Worm (Caenorhabditis elegans) whole organism, L1 larva: ENCODE data around the gene dlst-1.

ENCODE experiments used
- C04F5.9 ChIP-seq: sonication (generic microtip); optimal IDR thresholded peaks from 2 replicates; lab custom pipeline; 2016; ENCODE audit warnings: missing genetic modification characterization, missing compliant biosample characterization
- F16B12.6 ChIP-seq: fragments of 150-350 bp; optimal IDR thresholded peaks from 2 replicates; lab custom pipeline; 2014; ENCODE audit warnings: missing biosample characterization, missing genetic modification characterization
- Y116A8C.19 ChIP-seq: sonication (generic microtip); optimal IDR thresholded peaks from 2 replicates; lab custom pipeline; 2016; ENCODE audit warnings: missing compliant biosample characterization, missing genetic modification characterization, borderline replicate concordance
- blmp-1 ChIP-seq: fragments of 150-350 bp; optimal IDR thresholded peaks from 2 replicates; lab custom pipeline; 2014; ENCODE audit warnings: missing biosample characterization, missing genetic modification characterization
- ceh-88 ChIP-seq: fragments of 200-800 bp; sonication (Bioruptor generic); IDR thresholded peaks from 2 replicates; pipeline ENCODE4 v1.3.6; 2022; ENCODE audit warnings: missing genetic modification characterization, missing compliant biosample characterization
- ceh-90 ChIP-seq: sonication (generic microtip); optimal IDR thresholded peaks from 2 replicates; lab custom pipeline; 2016; ENCODE audit warnings: missing genetic modification characterization, missing compliant biosample characterization
- dpl-1 ChIP-seq, 3 experiments: fragments of 150-350 bp in 2 of 3; sonication (generic microtip) in 1 of 3; optimal IDR thresholded peaks; 2 replicates each; lab custom pipeline; 2014 to 2017; ENCODE audit warnings: missing biosample characterization in 3 of 3, missing genetic modification characterization in 3 of 3, missing genetic modification reagents in 3 of 3
- efl-1 ChIP-seq, 4 experiments: fragments of 150-350 bp; optimal IDR thresholded peaks in 3 of 4; peaks in 1 of 4; 1 replicate in 1 of 4; 2 replicates in 3 of 4; lab custom pipeline; 2014; ENCODE audit warnings: missing biosample characterization in 2 of 4, missing genetic modification characterization in 2 of 4, missing genetic modification reagents in 2 of 4
- efl-3 ChIP-seq: fragments of 200-800 bp; sonication (Bioruptor generic); optimal IDR thresholded peaks from 2 replicates; lab custom pipeline; 2018; ENCODE audit warnings: mild to moderate bottlenecking, missing genetic modification characterization, missing compliant biosample characterization
- egl-27 ChIP-seq, 2 experiments: fragments of 150-350 bp in 1 of 2; sonication (generic microtip); optimal IDR thresholded peaks; 3 replicates each; lab custom pipeline; 2017 to 2018; ENCODE audit warnings: missing biosample characterization in 2 of 2, missing genetic modification characterization in 2 of 2, missing genetic modification reagents in 2 of 2
- elt-2 ChIP-seq: sonication (generic microtip); optimal IDR thresholded peaks from 2 replicates; lab custom pipeline; 2016; ENCODE audit warnings: missing genetic modification characterization, mild to moderate bottlenecking, inconsistent platforms, missing compliant biosample characterization, missing genetic modification reagents
- elt-3 ChIP-seq, 6 experiments: fragments of 150-350 bp in 1 of 6; sonication (generic microtip); optimal IDR thresholded peaks; 2 replicates each; lab custom pipeline; 2017 to 2018; ENCODE audit warnings: missing biosample characterization in 6 of 6, missing genetic modification characterization in 6 of 6, inconsistent platforms in 1 of 6
- fkh-10 ChIP-seq: sonication (generic microtip); optimal IDR thresholded peaks from 2 replicates; lab custom pipeline; 2017; ENCODE audit warnings: missing biosample characterization, missing genetic modification reagents, missing genetic modification characterization
- fkh-4 ChIP-seq: sonication (generic microtip); optimal IDR thresholded peaks from 2 replicates; lab custom pipeline; 2016; ENCODE audit warnings: missing compliant biosample characterization, missing genetic modification characterization, borderline replicate concordance
- fkh-8 ChIP-seq: sonication (generic microtip); optimal IDR thresholded peaks from 2 replicates; lab custom pipeline; 2016; ENCODE audit warnings: mild to moderate bottlenecking, missing genetic modification characterization, missing compliant biosample characterization
- hlh-17 ChIP-seq: fragments of 200-800 bp; sonication (Bioruptor generic); optimal IDR thresholded peaks from 2 replicates; lab custom pipeline; 2018; ENCODE audit warnings: missing genetic modification characterization, mild to moderate bottlenecking, missing compliant biosample characterization, moderate library complexity, borderline replicate concordance
- jun-1 ChIP-seq: fragments of 150-350 bp; optimal IDR thresholded peaks from 2 replicates; lab custom pipeline; 2014; ENCODE audit warnings: missing biosample characterization, missing genetic modification reagents, missing genetic modification characterization
- lin-14 ChIP-seq: fragments of 200-800 bp; sonication (Bioruptor generic); optimal IDR thresholded peaks from 2 replicates; lab custom pipeline; 2018; ENCODE audit warnings: mild to moderate bottlenecking, missing genetic modification characterization, moderate library complexity, missing compliant biosample characterization
- lin-15B ChIP-seq: fragments of 150-350 bp; sonication (generic microtip); optimal IDR thresholded peaks from 3 replicates; lab custom pipeline; 2014; ENCODE audit warnings: missing biosample characterization, missing genetic modification characterization
- lin-39 ChIP-seq: fragments of 150-350 bp; optimal IDR thresholded peaks from 2 replicates; lab custom pipeline; 2014; ENCODE audit warnings: missing biosample characterization, missing genetic modification reagents, missing genetic modification characterization
- lir-3 ChIP-seq: sonication (generic microtip); optimal IDR thresholded peaks from 2 replicates; lab custom pipeline; 2016; ENCODE audit warnings: mild to moderate bottlenecking, missing genetic modification characterization, moderate library complexity, missing compliant biosample characterization; ENCODE audit not compliant: poor library complexity
- mep-1 ChIP-seq: fragments of 150-350 bp; optimal IDR thresholded peaks from 2 replicates; lab custom pipeline; 2014; ENCODE audit warnings: missing biosample characterization, missing genetic modification characterization
- nhr-11 ChIP-seq: fragments of 150-350 bp; optimal IDR thresholded peaks from 2 replicates; lab custom pipeline; 2014; ENCODE audit warnings: missing biosample characterization, missing genetic modification characterization
- nhr-12 ChIP-seq: sonication (generic microtip); optimal IDR thresholded peaks from 2 replicates; lab custom pipeline; 2017; ENCODE audit warnings: missing biosample characterization, missing genetic modification characterization
- nhr-20 ChIP-seq: sonication (generic microtip); optimal IDR thresholded peaks from 2 replicates; lab custom pipeline; 2016; ENCODE audit warnings: mild to moderate bottlenecking, missing genetic modification characterization, missing compliant biosample characterization
- nhr-28 ChIP-seq: fragments of 150-350 bp; optimal IDR thresholded peaks from 2 replicates; lab custom pipeline; 2014; ENCODE audit warnings: missing biosample characterization, missing genetic modification characterization
- nhr-71 ChIP-seq: sonication (generic microtip); optimal IDR thresholded peaks from 2 replicates; lab custom pipeline; 2016; ENCODE audit warnings: mild to moderate bottlenecking, missing genetic modification characterization, moderate library complexity, missing compliant biosample characterization
- nhr-77 ChIP-seq: fragments of 150-350 bp; optimal IDR thresholded peaks from 2 replicates; lab custom pipeline; 2014; ENCODE audit warnings: missing biosample characterization, missing genetic modification characterization
- nhr-85 ChIP-seq: sonication (generic microtip); peaks from one replicate; lab custom pipeline; 2016; ENCODE audit warnings: missing genetic modification characterization, inconsistent platforms, missing compliant biosample characterization
- nhr-90 ChIP-seq: sonication (generic microtip); optimal IDR thresholded peaks from 2 replicates; lab custom pipeline; 2016; ENCODE audit warnings: mild to moderate bottlenecking, missing genetic modification characterization, missing compliant biosample characterization; ENCODE audit not compliant: poor library complexity
- pag-3 ChIP-seq: sonication (generic microtip); optimal IDR thresholded peaks from 2 replicates; lab custom pipeline; 2017; ENCODE audit warnings: missing genetic modification characterization, mild to moderate bottlenecking, missing compliant biosample characterization, antibody characterized with exemption, borderline replicate concordance; ENCODE audit not compliant: insufficient read depth
- pqm-1 ChIP-seq: sonication (generic microtip); optimal IDR thresholded peaks from 3 replicates; lab custom pipeline; 2017; ENCODE audit warnings: missing biosample characterization, missing genetic modification characterization
- snpc-4 ChIP-seq: fragments of 150-350 bp; optimal IDR thresholded peaks from 2 replicates; lab custom pipeline; 2014; ENCODE audit warnings: missing biosample characterization, missing genetic modification characterization
- sup-37 ChIP-seq: fragments of 200-800 bp; sonication (Bioruptor generic); optimal IDR thresholded peaks from 2 replicates; lab custom pipeline; 2018; ENCODE audit warnings: mild to moderate bottlenecking, missing genetic modification characterization, missing compliant biosample characterization
- swsn-7 ChIP-seq: sonication (generic microtip); optimal IDR thresholded peaks from 2 replicates; lab custom pipeline; 2016; ENCODE audit warnings: missing genetic modification characterization, missing compliant biosample characterization
- tbx-2 ChIP-seq: sonication (generic microtip); optimal IDR thresholded peaks from 2 replicates; lab custom pipeline; 2016; ENCODE audit warnings: missing genetic modification characterization, missing compliant biosample characterization
- ztf-11 ChIP-seq, 2 experiments: sonication (generic microtip); optimal IDR thresholded peaks; 2 replicates each; lab custom pipeline; 2016 to 2017; ENCODE audit warnings: missing genetic modification characterization in 2 of 2, missing biosample characterization in 1 of 2, missing compliant biosample characterization in 1 of 2

The dlst-1 gene

ce11 chrV:6706771-6707170, 2.1 kb downstream of the dlst-1 start, which contains the start of gene W02F12.4:
Gene W02F12.4 (minus strand): TSS chrV:6706934.
- no peak for TF ChIP-seq pqm-1 (tag; lab: Kevin White, UChicago)
- no peak for TF ChIP-seq nhr-11
- no peak for TF ChIP-seq nhr-71 (tag; lab: Kevin White, UChicago)
- no peak for TF ChIP-seq dpl-1 (GFP tag; optimal IDR thresholded peaks at IDR 0.05; lab: Kevin White, UChicago)
- no peak for TF ChIP-seq nhr-20
- no peak for TF ChIP-seq nhr-77 (tag; lab: Kevin White, UChicago)
- no peak for TF ChIP-seq fkh-8 (tag; lab: Kevin White, UChicago)
- TF ChIP-seq swsn-7: no peak
- TF ChIP-seq elt-3 (tag; optimal IDR thresholded peaks at IDR 0.05; lab: Kevin White, UChicago): peak in 2 of 6 experiments; percentile 24 to 28
- TF ChIP-seq elt-2 (tag; lab: Kevin White, UChicago): peak; percentile 55
- no peak for TF ChIP-seq ceh-88
- no peak for TF ChIP-seq ztf-11 (tag; optimal IDR thresholded peaks at IDR 0.05; lab: Kevin White, UChicago)
- TF ChIP-seq nhr-85 (tag; lab: Kevin White, UChicago): peak; percentile 35
- TF ChIP-seq egl-27 (tag; optimal IDR thresholded peaks at IDR 0.05; lab: Kevin White, UChicago): no peak
- no peak for TF ChIP-seq tbx-2 (tag; lab: Kevin White, UChicago)
- no peak for TF ChIP-seq lin-15B
- no peak for TF ChIP-seq jun-1
- TF ChIP-seq fkh-10 (GFP tag; lab: Kevin White, UChicago): no peak
- TF ChIP-seq lin-14 (GFP tag; lab: Kevin White, UChicago): no peak
- TF ChIP-seq blmp-1: peak; percentile 53
- TF ChIP-seq Y116A8C.19 (tag; lab: Kevin White, UChicago): no peak
- no peak for TF ChIP-seq sup-37 (GFP tag; lab: Kevin White, UChicago)

- TF ChIP-seq elt-2 (tag; lab: Kevin White, UChicago) (no peak), lin-39 (no peak), nhr-28 (tag; lab: Kevin White, UChicago) (no peak), fkh-4 (tag; lab: Kevin White, UChicago) (no peak)
- TF ChIP-seq, all 84 proteins: peak for 0
Observed at ce11 chrV:6705367-6705766, 3.5 kb downstream of the dlst-1 start.

- TF ChIP-seq nhr-90 (no peak), fkh-8 (tag; lab: Kevin White, UChicago) (no peak), swsn-7 (no peak), efl-1 (optimal IDR thresholded peaks at IDR 0.05; lab: Kevin White, UChicago) (no peak), efl-1 (GFP tag; optimal IDR thresholded peaks at IDR 0.05 in 1 of 2; lab: Kevin White, UChicago) (no peak), nhr-11 (no peak), mep-1 (tag; lab: Kevin White, UChicago) (no peak), ceh-90 (tag; lab: Kevin White, UChicago) (no peak), lir-3 (tag; lab: Kevin White, UChicago) (no peak), nhr-28 (tag; lab: Kevin White, UChicago) (no peak), nhr-12 (tag; lab: Kevin White, UChicago) (no peak), hlh-17 (no peak), lin-39 (no peak), efl-3 (GFP tag; lab: Kevin White, UChicago) (no peak), snpc-4 (tag; lab: Kevin White, UChicago) (no peak), fkh-4 (tag; lab: Kevin White, UChicago) (no peak), pag-3 (tag; lab: Kevin White, UChicago) (no peak), dpl-1 (GFP tag; optimal IDR thresholded peaks at IDR 0.05; lab: Kevin White, UChicago) (no peak), elt-2 (tag; lab: Kevin White, UChicago) (no peak), C04F5.9 (tag; lab: Kevin White, UChicago) (no peak), F16B12.6 (no peak)
Observed at ce11 chrV:6704482-6704881, 4.4 kb downstream of the dlst-1 start.
